Worm (Caenorhabditis elegans) whole organism, early embryonic: ENCODE data around the gene oig-8.

Experiments used
- F13C5.2 ChIP-seq: sonication (generic microtip); optimal IDR thresholded peaks from 2 replicates; lab custom pipeline; 2017; ENCODE audit warnings: mild to moderate bottlenecking, missing genetic modification characterization, inconsistent platforms, missing compliant biosample characterization
- ama-1 ChIP-seq: fragments of 150-350 bp; optimal IDR thresholded peaks from 2 replicates; lab custom pipeline; 2014
- ceh-13 ChIP-seq: fragments of 200-800 bp; sonication (Bioruptor generic); optimal IDR thresholded peaks from 2 replicates; lab custom pipeline; 2018; ENCODE audit warnings: mild to moderate bottlenecking, missing genetic modification characterization, missing compliant biosample characterization
- ceh-36 ChIP-seq: sonication (generic microtip); optimal IDR thresholded peaks from 2 replicates; lab custom pipeline; 2016; ENCODE audit warnings: missing genetic modification characterization, inconsistent platforms, missing compliant biosample characterization
- ets-7 ChIP-seq: sonication (generic microtip); optimal IDR thresholded peaks from 2 replicates; lab custom pipeline; 2016; ENCODE audit warnings: missing genotype, missing genetic modification characterization, missing compliant biosample characterization
- flt-1 ChIP-seq: fragments of 200-800 bp; sonication (Bioruptor generic); IDR thresholded peaks from 2 replicates; pipeline ENCODE4 v1.3.6; 2022; ENCODE audit warnings: missing genetic modification characterization, missing compliant biosample characterization
- pes-1 ChIP-seq: fragments of 200-800 bp; sonication (Bioruptor generic); IDR thresholded peaks from 2 replicates; pipeline ENCODE4 v1.3.6; 2022; ENCODE audit warnings: missing genetic modification reagents, missing genetic modification characterization, missing compliant biosample characterization
- sea-1 ChIP-seq: fragments of 200-800 bp; sonication (Bioruptor generic); conservative IDR thresholded peaks from 2 replicates; pipeline ENCODE4 v1.3.6; 2022; ENCODE audit warnings: missing genetic modification characterization, missing compliant biosample characterization
- tbx-11 ChIP-seq: fragments of 200-800 bp; sonication (Bioruptor generic); IDR thresholded peaks from 2 replicates; pipeline ENCODE4 v1.3.6; 2022; ENCODE audit warnings: missing genetic modification characterization, missing compliant biosample characterization

ce11 chrII:6658766-6659165 is 9.8 kb upstream of the oig-8 start, which contains the start of gene T19D12.10:
- TF ChIP-seq ceh-36 (tag; lab: Kevin White, UChicago) (no peak), ceh-13 (GFP tag; lab: Kevin White, UChicago) (no peak), tbx-11 (GFP tag; lab: Robert Waterston, UW) (no peak), F13C5.2 (tag; lab: Kevin White, UChicago) (no peak), flt-1 (GFP tag; lab: Robert Waterston, UW) (no peak), ama-1 (lab: Kevin White, UChicago) (no peak), sea-1 (GFP tag; lab: Robert Waterston, UW) (no peak), ets-7 (no peak), pes-1 (no peak)
